Worm (Caenorhabditis elegans): ENCODE measurements around the gene zig-13.

DNA sequence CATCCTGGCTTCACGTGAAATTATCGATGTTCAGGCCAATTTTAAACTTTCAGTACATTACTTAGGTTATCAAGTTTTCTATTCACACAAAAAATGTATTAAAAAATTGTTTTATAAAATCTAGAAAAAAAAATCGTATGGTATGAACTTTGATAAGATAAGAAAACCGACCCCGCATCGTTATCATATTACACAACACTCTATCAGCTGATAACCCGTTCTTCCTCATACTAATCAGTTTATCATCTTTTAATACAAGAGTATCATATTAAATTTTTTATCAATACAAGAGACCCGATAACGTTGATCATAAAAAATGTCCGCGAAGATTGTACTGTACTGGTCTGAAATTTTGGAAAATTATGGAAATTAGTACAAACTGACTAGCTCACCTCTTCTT, 2.4 kb downstream of the zig-13 start:
- no peak for TF ChIP-seq nhr-77 (tag; optimal IDR thresholded peaks at IDR 0.05)
- no peak for TF ChIP-seq nhr-76 (tag; optimal IDR thresholded peaks at IDR 0.05)
- TF ChIP-seq fkh-10 (GFP tag; optimal IDR thresholded peaks at IDR 0.05), result no peak
- no peak for TF ChIP-seq pha-4 (tag; optimal IDR thresholded peaks at IDR 0.05)
- no peak for TF ChIP-seq R02D3.7 (tag; optimal IDR thresholded peaks at IDR 0.05)
- no peak for TF ChIP-seq aly-2 (tag; optimal IDR thresholded peaks at IDR 0.05)
- no peak for TF ChIP-seq nhr-25 (tag; optimal IDR thresholded peaks at IDR 0.05)
- TF ChIP-seq nhr-237 (tag; optimal IDR thresholded peaks at IDR 0.05), result no peak
- TF ChIP-seq unc-39 (tag; optimal IDR thresholded peaks at IDR 0.05), result no peak
